Worm (Caenorhabditis elegans) whole organism, mixed stage, embryonic: ENCODE measurements around the gene Y73F4A.2.

Experiments used
- bed-3 ChIP-seq: fragments of 200-800 bp; sonication (Bioruptor generic); optimal IDR thresholded peaks from 3 replicates; lab custom pipeline; 2018; ENCODE audit warnings: mild to moderate bottlenecking, missing genetic modification characterization, moderate library complexity, missing compliant biosample characterization
- blmp-1 ChIP-seq: fragments of 150-350 bp; optimal IDR thresholded peaks from 2 replicates; lab custom pipeline; 2014; ENCODE audit warnings: missing biosample characterization, missing genetic modification characterization
- ces-1 ChIP-seq: fragments of 150-350 bp; optimal IDR thresholded peaks from 2 replicates; lab custom pipeline; 2014; ENCODE audit warnings: missing biosample characterization, missing genetic modification reagents, missing genetic modification characterization
- drap-1 ChIP-seq: fragments of 200-800 bp; sonication (Bioruptor generic); optimal IDR thresholded peaks from 3 replicates; lab custom pipeline; 2018; ENCODE audit warnings: mild to moderate bottlenecking, missing genetic modification characterization, missing compliant biosample characterization
- elt-1 ChIP-seq: sonication (generic microtip); optimal IDR thresholded peaks from 2 replicates; lab custom pipeline; 2017; ENCODE audit warnings: missing genetic modification characterization, mild to moderate bottlenecking, missing compliant biosample characterization, antibody characterized with exemption, moderate library complexity, borderline replicate concordance; ENCODE audit not compliant: insufficient read depth
- elt-3 ChIP-seq: fragments of 150-350 bp; optimal IDR thresholded peaks from 2 replicates; lab custom pipeline; 2014; ENCODE audit warnings: missing biosample characterization, missing genetic modification characterization
- lin-13 ChIP-seq: fragments of 150-350 bp; optimal IDR thresholded peaks from 2 replicates; lab custom pipeline; 2014; ENCODE audit warnings: missing biosample characterization, missing genetic modification characterization
- pha-4 ChIP-seq: fragments of 150-350 bp; optimal IDR thresholded peaks from 2 replicates; lab custom pipeline; 2018; ENCODE audit warnings: missing biosample characterization, missing genetic modification reagents, missing genetic modification characterization
- snpc-4 ChIP-seq: fragments of 150-350 bp; optimal IDR thresholded peaks from 2 replicates; lab custom pipeline; 2014; ENCODE audit warnings: missing biosample characterization, missing genetic modification characterization
- unc-39 ChIP-seq: fragments of 150-350 bp; optimal IDR thresholded peaks from 2 replicates; lab custom pipeline; 2014; ENCODE audit warnings: missing biosample characterization, missing genetic modification characterization
- unc-62 ChIP-seq: fragments of 150-350 bp; optimal IDR thresholded peaks from 2 replicates; lab custom pipeline; 2014; ENCODE audit warnings: missing biosample characterization, missing genetic modification reagents, missing genetic modification characterization
- zip-8 ChIP-seq: fragments of 150-350 bp; optimal IDR thresholded peaks from 2 replicates; lab custom pipeline; 2014; ENCODE audit warnings: missing biosample characterization, missing genetic modification characterization
- ztf-11 ChIP-seq: fragments of 150-350 bp; optimal IDR thresholded peaks from 2 replicates; lab custom pipeline; 2014; ENCODE audit warnings: missing biosample characterization, missing genetic modification characterization

DNA sequence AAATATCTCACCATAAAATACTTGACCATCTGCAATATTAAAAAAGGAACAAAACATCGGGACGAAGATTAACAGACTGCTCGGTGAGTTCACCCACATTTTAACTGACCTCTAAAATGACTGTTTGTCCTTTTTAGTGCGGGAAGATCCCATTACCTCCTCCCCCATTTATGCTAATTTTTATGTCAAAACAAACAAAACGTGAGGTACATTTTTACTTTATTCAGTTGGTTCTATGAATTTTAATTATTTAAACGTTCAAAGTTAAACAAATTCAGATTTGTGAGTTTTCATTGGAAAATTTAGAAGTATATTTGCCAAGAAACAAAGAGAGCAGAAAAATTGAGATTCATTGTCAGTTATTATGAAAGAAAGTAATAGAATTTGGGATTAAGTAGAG lies 40.5 kb downstream of the Y73F4A.2 start, which contains the start of gene C53D6.8:
- no peak for TF ChIP-seq snpc-4 (tag; lab: Kevin White, UChicago)
- no peak for TF ChIP-seq elt-3 (tag; lab: Kevin White, UChicago)
- no peak for TF ChIP-seq zip-8 (tag; lab: Kevin White, UChicago)
- no peak for TF ChIP-seq lin-13 (tag; lab: Kevin White, UChicago)
- no peak for TF ChIP-seq ztf-11
- TF ChIP-seq pha-4, result no peak
- no peak for TF ChIP-seq unc-62
- TF ChIP-seq drap-1 (GFP tag; lab: Kevin White, UChicago), result no peak
- TF ChIP-seq ces-1, result no peak
- TF ChIP-seq unc-39 (tag; lab: Kevin White, UChicago), result no peak
- TF ChIP-seq bed-3 (GFP tag; lab: Kevin White, UChicago), result no peak
- no peak for TF ChIP-seq blmp-1 (tag; lab: Kevin White, UChicago)
- no peak for TF ChIP-seq elt-1 (tag; lab: Kevin White, UChicago)
